Worm (Caenorhabditis elegans): ENCODE results near the gene F35H8.12.
A peak's percentile ranks its signal among the peaks of the same experiment; 100 is the strongest.

F35H8.12 gene

DNA sequence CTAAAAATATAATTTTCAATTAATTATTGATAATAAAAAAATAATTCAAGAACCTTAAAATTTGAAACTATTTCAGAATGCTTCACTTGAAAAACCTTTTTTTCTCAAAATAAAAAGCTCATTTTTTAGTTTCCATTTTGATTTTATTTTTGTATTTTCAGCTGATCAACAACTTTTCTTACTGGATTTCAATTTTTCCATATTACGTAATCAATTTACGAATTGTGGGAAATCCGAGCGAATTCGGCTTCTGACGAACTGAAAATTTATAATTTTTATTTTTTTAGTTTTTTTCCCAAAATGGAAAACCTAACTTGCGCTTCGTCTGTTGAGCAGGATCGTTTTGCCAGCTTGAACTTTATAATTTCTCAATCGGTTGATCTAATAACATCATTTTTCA, 14.2 kb upstream of the F35H8.12 start, which contains the start of gene sra-8:
Gene sra-8 (plus strand): TSS at position 301 of the 400 bp plus-strand sequence.
- no peak for TF ChIP-seq zag-1 (tag; optimal IDR thresholded peaks at IDR 0.05)
- no peak for TF ChIP-seq vab-15 (tag; optimal IDR thresholded peaks at IDR 0.05)
- no peak for TF ChIP-seq grh-1 (GFP tag; IDR thresholded peaks at IDR 0.05)
- no peak for TF ChIP-seq pax-3 (tag; optimal IDR thresholded peaks at IDR 0.05)
- no peak for TF ChIP-seq lin-13 (GFP tag; optimal IDR thresholded peaks at IDR 0.05)
- TF ChIP-seq nhr-85 (tag): no peak
- no peak for TF ChIP-seq ets-5 (GFP tag; IDR thresholded peaks at IDR 0.05)
- TF ChIP-seq irx-1 (tag; optimal IDR thresholded peaks at IDR 0.05): no peak
- TF ChIP-seq unc-130 (tag; optimal IDR thresholded peaks at IDR 0.05): no peak
- TF ChIP-seq lsy-2 (tag; optimal IDR thresholded peaks at IDR 0.05): no peak
- no peak for TF ChIP-seq pag-3 (tag; optimal IDR thresholded peaks at IDR 0.05; ENCODE audit: borderline replicate concordance, insufficient read depth)
- TF ChIP-seq ceh-88 (GFP tag; IDR thresholded peaks at IDR 0.05): no peak

ce11 chrII:9540723-9541122, 10.9 kb upstream of the F35H8.12 start, which contains the start of gene sra-3:
Gene sra-3 (minus strand): TSS chrII:9540823.
- TF ChIP-seq efl-3 (GFP tag; optimal IDR thresholded peaks at IDR 0.05): no peak

DNA sequence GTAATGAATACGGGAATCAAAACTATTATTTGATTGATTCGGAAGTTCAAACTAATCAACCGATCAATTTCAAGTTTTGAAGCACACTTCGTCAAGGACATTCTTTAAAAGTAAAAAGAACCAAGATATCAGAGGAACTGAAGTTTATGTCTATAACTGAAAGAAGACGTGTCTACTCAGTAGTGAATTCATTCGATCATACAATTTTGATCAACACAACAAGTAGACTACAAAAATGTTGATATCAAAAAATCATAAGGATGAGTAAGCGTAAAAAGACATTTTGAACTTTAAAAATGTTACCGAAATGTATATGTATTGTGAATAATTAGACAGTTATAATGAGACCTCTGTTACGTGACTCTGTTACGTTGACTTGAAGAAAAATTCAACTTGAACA, 8.9 kb upstream of the F35H8.12 start, which contains the start of gene sra-4:
Gene sra-4 (minus strand): TSS at position 101 of the 400 bp plus-strand sequence.
- TF ChIP-seq lin-14 (GFP tag; optimal IDR thresholded peaks at IDR 0.05) (no peak), zip-4 (GFP tag; optimal IDR thresholded peaks at IDR 0.05) (no peak), isw-1 (GFP tag; IDR thresholded peaks at IDR 0.05) (no peak), lir-3 (tag; optimal IDR thresholded peaks at IDR 0.05; ENCODE audit: poor library complexity) (no peak), ceh-82 (tag; optimal IDR thresholded peaks at IDR 0.05) (no peak), nhr-77 (tag; optimal IDR thresholded peaks at IDR 0.05) (no peak), snu-23 (GFP tag; optimal IDR thresholded peaks at IDR 0.05) (no peak), F16B12.6 (tag; optimal IDR thresholded peaks at IDR 0.05) (no peak), grh-1 (GFP tag; IDR thresholded peaks at IDR 0.05) (no peak), nhr-85 (tag) (no peak), zag-1 (tag; optimal IDR thresholded peaks at IDR 0.05) (no peak), hpl-2 (GFP tag; optimal IDR thresholded peaks at IDR 0.05) (no peak), pax-3 (tag; optimal IDR thresholded peaks at IDR 0.05) (no peak), blmp-1 (tag; optimal IDR thresholded peaks at IDR 0.05) (no peak), mab-9 (GFP tag; IDR thresholded peaks at IDR 0.05) (no peak), efl-1 (optimal IDR thresholded peaks at IDR 0.05) (no peak), efl-1 (GFP tag; optimal IDR thresholded peaks at IDR 0.05 in 1 of 2) (no peak)

ce11 chrII:9544386-9544785, 7.2 kb upstream of the F35H8.12 start, which contains the start of gene sra-7:
Gene sra-7 (plus strand): TSS chrII:9544686.
- peak; percentile 10 for TF ChIP-seq fkh-8 (tag; optimal IDR thresholded peaks at IDR 0.05)
- no peak for TF ChIP-seq egl-13 (tag; optimal IDR thresholded peaks at IDR 0.05)

DNA sequence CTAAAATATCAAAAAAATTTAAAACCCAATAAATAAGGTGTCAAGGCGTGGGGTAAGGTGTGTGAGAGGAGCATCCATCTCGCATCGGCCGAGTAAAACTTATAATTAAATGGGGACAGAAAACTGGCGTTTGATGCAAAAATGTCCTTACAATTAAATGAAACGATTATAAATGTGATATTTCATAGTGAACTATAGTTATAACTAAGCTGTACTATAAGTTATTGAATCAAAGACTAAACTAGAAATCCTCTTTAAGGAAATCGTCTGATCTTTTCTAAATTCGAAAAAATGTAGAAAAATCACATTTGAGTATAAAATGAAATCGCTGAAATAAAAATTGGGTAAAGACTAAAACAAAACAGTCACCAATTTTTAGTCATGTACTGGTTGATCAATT, 918 bp upstream of the F35H8.12 start, which contains the start of gene sra-6:
Gene sra-6 (minus strand): TSS at position 101 of the 400 bp plus-strand sequence.
- TF ChIP-seq ceh-88 (GFP tag; IDR thresholded peaks at IDR 0.05) (no peak), irx-1 (tag; optimal IDR thresholded peaks at IDR 0.05) (no peak), nhr-12 (tag; optimal IDR thresholded peaks at IDR 0.05) (no peak), aly-2 (tag; optimal IDR thresholded peaks at IDR 0.05) (no peak), nhr-84 (tag; optimal IDR thresholded peaks at IDR 0.05) (no peak), nhr-237 (tag; optimal IDR thresholded peaks at IDR 0.05) (no peak), sox-4 (tag; optimal IDR thresholded peaks at IDR 0.05) (no peak), xbp-1 (tag; optimal IDR thresholded peaks at IDR 0.05) (no peak), nhr-85 (tag) (no peak), nhr-11 (tag; optimal IDR thresholded peaks at IDR 0.05) (no peak), mef-2 (tag; optimal IDR thresholded peaks at IDR 0.05) (no peak), nhr-90 (tag; optimal IDR thresholded peaks at IDR 0.05; ENCODE audit: poor library complexity) (no peak), dsc-1 (tag; optimal IDR thresholded peaks at IDR 0.05) (no peak), ztf-11 (tag; optimal IDR thresholded peaks at IDR 0.05) (no peak), pag-3 (tag; optimal IDR thresholded peaks at IDR 0.05; ENCODE audit: borderline replicate concordance, insufficient read depth) (no peak)

Data from whole organism, L1 larva.